Worm (Caenorhabditis elegans): Measurements from ENCODE around the gene C01B10.11.

DNA sequence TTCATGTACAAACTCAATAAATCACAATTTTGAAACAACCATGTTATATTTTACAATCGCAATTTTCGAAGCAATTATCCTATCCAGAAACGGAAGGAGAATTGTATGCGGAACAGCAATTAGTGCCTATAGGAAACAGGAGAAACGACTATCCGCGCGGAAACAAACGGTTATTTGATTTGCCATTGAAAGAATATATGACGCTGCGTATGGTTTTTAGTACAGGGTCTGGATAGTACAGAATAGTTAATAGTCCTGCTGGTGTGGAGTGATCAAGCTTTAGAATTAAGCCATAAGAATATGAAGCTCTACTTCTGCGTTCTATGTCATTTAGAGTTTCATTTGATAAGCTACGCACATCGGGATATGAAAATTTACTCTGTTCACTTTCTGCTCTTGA is 10.9 kb upstream of the C01B10.11 start:
- TF ChIP-seq fkh-10 (GFP tag; optimal IDR thresholded peaks at IDR 0.05) (no peak), hmg-11 (tag; optimal IDR thresholded peaks at IDR 0.05) (no peak)
